Fruit fly (Drosophila melanogaster) whole organism, embryonic: ENCODE measurements around the gene ss.

Source experiments
- Aef1 ChIP-seq: fragments of 200-800 bp; sonication (Bioruptor generic); IDR thresholded peaks from 3 replicates; pipeline ENCODE4 v1.3.6; 2022; ENCODE audit warnings: missing biosample characterization, missing genetic modification characterization
- Asciz ChIP-seq: fragments of 200-800 bp; sonication (Bioruptor generic); optimal IDR thresholded peaks from 2 replicates; lab custom pipeline; 2017; ENCODE audit warnings: missing biosample characterization, mild to moderate bottlenecking, missing genetic modification characterization, missing genetic modification reagents
- Bgb ChIP-seq: fragments of 200-800 bp; sonication (Bioruptor generic); IDR thresholded peaks from 2 replicates; pipeline ENCODE4 v1.3.6; 2022; ENCODE audit warnings: missing biosample characterization, missing genetic modification characterization; ENCODE audit not compliant: partially characterized antibody
- Bteb2 ChIP-seq: fragments of 200-800 bp; sonication (Bioruptor generic); optimal IDR thresholded peaks from 2 replicates; lab custom pipeline; 2016; ENCODE audit warnings: missing biosample characterization, missing genetic modification characterization
- CG1024 ChIP-seq: fragments of 200-800 bp; sonication (Bioruptor generic); IDR thresholded peaks from 2 replicates; pipeline ENCODE4 v1.3.6; 2022; ENCODE audit warnings: missing biosample characterization, missing genetic modification characterization
- CG10267 ChIP-seq: fragments of 200-800 bp; sonication (Bioruptor generic); optimal IDR thresholded peaks from 2 replicates; lab custom pipeline; 2018; ENCODE audit warnings: missing biosample characterization, mild to moderate bottlenecking, missing genetic modification characterization, moderate library complexity
- CG10431 ChIP-seq: fragments of 200-800 bp; sonication (Bioruptor generic); optimal IDR thresholded peaks from 3 replicates; lab custom pipeline; 2018; ENCODE audit warnings: missing biosample characterization, mild to moderate bottlenecking, missing genetic modification characterization
- CG11696 ChIP-seq: fragments of 200-800 bp; sonication (Bioruptor generic); IDR thresholded peaks from 2 replicates; pipeline ENCODE4 v1.3.6; 2022; ENCODE audit warnings: missing biosample characterization, missing genetic modification characterization
- CG12155 ChIP-seq: fragments of 200-800 bp; sonication (Bioruptor generic); optimal IDR thresholded peaks from 3 replicates; lab custom pipeline; 2016; ENCODE audit warnings: missing biosample characterization, missing genetic modification characterization
- CG12744 ChIP-seq: fragments of 200-800 bp; sonication (Bioruptor generic); optimal IDR thresholded peaks from 2 replicates; lab custom pipeline; 2016; ENCODE audit warnings: missing biosample characterization, missing genetic modification characterization
- CG14050 ChIP-seq: fragments of 200-800 bp; sonication (Bioruptor generic); IDR thresholded peaks from 3 replicates; pipeline ENCODE4 v1.3.6; 2022; ENCODE audit warnings: missing biosample characterization, missing genetic modification characterization
- CG14965 ChIP-seq: fragments of 200-800 bp; sonication (Bioruptor generic); optimal IDR thresholded peaks from 2 replicates; lab custom pipeline; 2016; ENCODE audit warnings: missing biosample characterization, missing genetic modification characterization, borderline replicate concordance
- CG16813 ChIP-seq: fragments of 200-800 bp; sonication (Bioruptor generic); IDR thresholded peaks from 3 replicates; pipeline ENCODE4 v1.3.6; 2022; ENCODE audit warnings: missing biosample characterization, missing genetic modification characterization; ENCODE audit not compliant: partially characterized antibody
- CG17612 ChIP-seq: fragments of 200-800 bp; sonication (Bioruptor generic); IDR thresholded peaks from 2 replicates; pipeline ENCODE4 v1.3.6; 2022; ENCODE audit warnings: missing biosample characterization, missing genetic modification characterization
- CG17829 ChIP-seq: fragments of 200-800 bp; optimal IDR thresholded peaks from 2 replicates; lab custom pipeline; 2019; ENCODE audit warnings: missing biosample characterization, mild to moderate bottlenecking, missing genetic modification characterization, moderate library complexity
- CG17912 ChIP-seq: fragments of 200-800 bp; sonication (Bioruptor generic); optimal IDR thresholded peaks from 2 replicates; lab custom pipeline; 2018; ENCODE audit warnings: missing biosample characterization, mild to moderate bottlenecking, missing genetic modification characterization
- CG18011 ChIP-seq: fragments of 200-800 bp; sonication (Bioruptor generic); optimal IDR thresholded peaks from 2 replicates; lab custom pipeline; 2017; ENCODE audit warnings: missing biosample characterization, missing genetic modification characterization, mild to moderate bottlenecking, moderate library complexity, missing genotype
- CG2199 ChIP-seq: fragments of 200-800 bp; sonication (Bioruptor generic); IDR thresholded peaks from 3 replicates; pipeline ENCODE4 v1.3.6; 2022; ENCODE audit warnings: missing biosample characterization, missing genetic modification characterization
- CG2875 ChIP-seq: fragments of 200-800 bp; sonication (Bioruptor generic); optimal IDR thresholded peaks from 2 replicates; lab custom pipeline; 2017; ENCODE audit warnings: missing biosample characterization, mild to moderate bottlenecking, missing genetic modification characterization, missing genetic modification reagents
- CG31224 ChIP-seq: fragments of 200-800 bp; sonication (Bioruptor generic); IDR thresholded peaks from 2 replicates; pipeline ENCODE4 v1.3.6; 2022; ENCODE audit warnings: missing biosample characterization, missing genetic modification characterization
- CG42726 ChIP-seq: fragments of 200-800 bp; sonication (Bioruptor generic); IDR thresholded peaks from 2 replicates; pipeline ENCODE4 v1.3.6; 2022; ENCODE audit warnings: missing biosample characterization, missing genetic modification characterization; ENCODE audit not compliant: partially characterized antibody
- CG5245 ChIP-seq: fragments of 200-800 bp; sonication (Bioruptor generic); optimal IDR thresholded peaks from 3 replicates; lab custom pipeline; 2016; ENCODE audit warnings: missing biosample characterization, missing genetic modification characterization
- CG7745 ChIP-seq: fragments of 200-800 bp; sonication (Bioruptor generic); optimal IDR thresholded peaks from 2 replicates; lab custom pipeline; 2018; ENCODE audit warnings: missing biosample characterization, mild to moderate bottlenecking, missing genetic modification characterization, moderate library complexity
- Elba2 ChIP-seq: fragments of 200-800 bp; sonication (Bioruptor generic); optimal IDR thresholded peaks from 3 replicates; lab custom pipeline; 2016; ENCODE audit warnings: missing biosample characterization, missing genetic modification characterization
- Gug ChIP-seq: fragments of 200-800 bp; sonication (Bioruptor generic); IDR thresholded peaks from 4 replicates; pipeline ENCODE4 v1.3.6; 2022; ENCODE audit warnings: missing biosample characterization, missing genetic modification characterization
- MESR4 ChIP-seq: fragments of 200-800 bp; sonication (Bioruptor generic); optimal IDR thresholded peaks from 2 replicates; lab custom pipeline; 2018; ENCODE audit warnings: missing biosample characterization, mild to moderate bottlenecking, missing genetic modification characterization, moderate library complexity
- Mrtf ChIP-seq: fragments of 200-800 bp; sonication (Bioruptor generic); IDR thresholded peaks from 3 replicates; pipeline ENCODE4 v1.3.6; 2022; ENCODE audit warnings: missing biosample characterization, missing genetic modification characterization
- Myb ChIP-seq: fragments of 200-800 bp; sonication (Bioruptor generic); optimal IDR thresholded peaks from 2 replicates; lab custom pipeline; 2016; ENCODE audit warnings: missing biosample characterization, missing genetic modification characterization
- Opbp ChIP-seq: fragments of 200-800 bp; sonication (Bioruptor generic); IDR thresholded peaks from 3 replicates; pipeline ENCODE4 v1.3.6; 2022; ENCODE audit warnings: missing biosample characterization, missing genetic modification characterization; ENCODE audit not compliant: partially characterized antibody
- Six4 ChIP-seq: fragments of 200-800 bp; sonication (Bioruptor generic); optimal IDR thresholded peaks from 2 replicates; lab custom pipeline; 2016; ENCODE audit warnings: missing biosample characterization, missing genetic modification characterization
- Sox102F ChIP-seq: fragments of 200-800 bp; sonication (Bioruptor generic); optimal IDR thresholded peaks from 2 replicates; lab custom pipeline; 2018; ENCODE audit warnings: missing biosample characterization, mild to moderate bottlenecking, missing genetic modification characterization, moderate library complexity
- Sry-β ChIP-seq: fragments of 200-800 bp; sonication (Bioruptor generic); optimal IDR thresholded peaks from 2 replicates; lab custom pipeline; 2018; ENCODE audit warnings: missing biosample characterization, mild to moderate bottlenecking, missing genetic modification characterization, moderate library complexity
- Tbp ChIP-seq: fragments of >200 bp; optimal IDR thresholded peaks from 2 replicates; lab custom pipeline; 2018; ENCODE audit warnings: missing biosample characterization, missing genetic modification characterization
- Xrp1 ChIP-seq: fragments of 200-800 bp; sonication (Bioruptor generic); IDR thresholded peaks from 2 replicates; pipeline ENCODE4 v1.3.6; 2022; ENCODE audit warnings: missing biosample characterization, missing genetic modification characterization
- ara ChIP-seq: fragments of 200-800 bp; sonication (Bioruptor generic); IDR thresholded peaks from 2 replicates; pipeline ENCODE4 v1.3.6; 2022; ENCODE audit warnings: missing biosample characterization, missing genetic modification characterization
- bcd ChIP-seq: fragments of 200-800 bp; sonication (Bioruptor generic); optimal IDR thresholded peaks from 2 replicates; lab custom pipeline; 2017; ENCODE audit warnings: missing biosample characterization, mild to moderate bottlenecking, missing genetic modification characterization
- caup ChIP-seq: fragments of 200-800 bp; sonication (Bioruptor generic); optimal IDR thresholded peaks from 3 replicates; lab custom pipeline; 2017; ENCODE audit warnings: missing biosample characterization, mild to moderate bottlenecking, missing genetic modification characterization, moderate library complexity; ENCODE audit not compliant: severe bottlenecking
- crc ChIP-seq: fragments of 200-800 bp; sonication (Bioruptor generic); optimal IDR thresholded peaks from 2 replicates; lab custom pipeline; 2016; ENCODE audit warnings: missing biosample characterization, missing genetic modification characterization
- croc ChIP-seq: fragments of 200-800 bp; sonication (Bioruptor generic); conservative IDR thresholded peaks from 3 replicates; pipeline ENCODE4 v1.3.6; 2022; ENCODE audit warnings: missing biosample characterization, missing genetic modification characterization
- ems ChIP-seq: fragments of 200-800 bp; sonication (Bioruptor generic); optimal IDR thresholded peaks from 3 replicates; lab custom pipeline; 2016; ENCODE audit warnings: missing biosample characterization, missing genetic modification characterization
- exex ChIP-seq: fragments of 200-800 bp; sonication (Bioruptor generic); optimal IDR thresholded peaks from 4 replicates; lab custom pipeline; 2018; ENCODE audit warnings: missing biosample characterization, mild to moderate bottlenecking, missing genetic modification characterization, moderate library complexity
- fd96Cb ChIP-seq: fragments of 200-800 bp; sonication (Bioruptor generic); optimal IDR thresholded peaks from 2 replicates; lab custom pipeline; 2018; ENCODE audit warnings: missing biosample characterization, mild to moderate bottlenecking, missing genetic modification characterization, moderate library complexity
- grn ChIP-seq: fragments of 200-800 bp; sonication (Bioruptor generic); optimal IDR thresholded peaks from 3 replicates; lab custom pipeline; 2017; ENCODE audit warnings: missing biosample characterization, missing genetic modification characterization
- h ChIP-seq: fragments of >200 bp; optimal IDR thresholded peaks from 2 replicates; lab custom pipeline; 2017
- nerfin-2 ChIP-seq: fragments of 200-800 bp; sonication (Bioruptor generic); IDR thresholded peaks from 2 replicates; pipeline ENCODE4 v1.3.6; 2022; ENCODE audit warnings: missing biosample characterization, missing genetic modification characterization; ENCODE audit not compliant: partially characterized antibody
- repo ChIP-seq: fragments of 200-800 bp; sonication (Bioruptor generic); optimal IDR thresholded peaks from 2 replicates; lab custom pipeline; 2016; ENCODE audit warnings: missing biosample characterization, missing genetic modification characterization
- salm ChIP-seq: fragments of 200-800 bp; sonication (Bioruptor generic); optimal IDR thresholded peaks from 2 replicates; lab custom pipeline; 2018; ENCODE audit warnings: missing biosample characterization, mild to moderate bottlenecking, missing genetic modification characterization
- seq ChIP-seq: fragments of 200-800 bp; sonication (Bioruptor generic); IDR thresholded peaks from 2 replicates; pipeline ENCODE4 v1.3.6; 2022; ENCODE audit warnings: missing biosample characterization, missing genetic modification characterization
- vvl ChIP-seq: fragments of 200-800 bp; sonication (Bioruptor generic); IDR thresholded peaks from 2 replicates; pipeline ENCODE4 v1.3.6; 2022; ENCODE audit warnings: missing biosample characterization, missing genetic modification characterization

The ss gene

DNA sequence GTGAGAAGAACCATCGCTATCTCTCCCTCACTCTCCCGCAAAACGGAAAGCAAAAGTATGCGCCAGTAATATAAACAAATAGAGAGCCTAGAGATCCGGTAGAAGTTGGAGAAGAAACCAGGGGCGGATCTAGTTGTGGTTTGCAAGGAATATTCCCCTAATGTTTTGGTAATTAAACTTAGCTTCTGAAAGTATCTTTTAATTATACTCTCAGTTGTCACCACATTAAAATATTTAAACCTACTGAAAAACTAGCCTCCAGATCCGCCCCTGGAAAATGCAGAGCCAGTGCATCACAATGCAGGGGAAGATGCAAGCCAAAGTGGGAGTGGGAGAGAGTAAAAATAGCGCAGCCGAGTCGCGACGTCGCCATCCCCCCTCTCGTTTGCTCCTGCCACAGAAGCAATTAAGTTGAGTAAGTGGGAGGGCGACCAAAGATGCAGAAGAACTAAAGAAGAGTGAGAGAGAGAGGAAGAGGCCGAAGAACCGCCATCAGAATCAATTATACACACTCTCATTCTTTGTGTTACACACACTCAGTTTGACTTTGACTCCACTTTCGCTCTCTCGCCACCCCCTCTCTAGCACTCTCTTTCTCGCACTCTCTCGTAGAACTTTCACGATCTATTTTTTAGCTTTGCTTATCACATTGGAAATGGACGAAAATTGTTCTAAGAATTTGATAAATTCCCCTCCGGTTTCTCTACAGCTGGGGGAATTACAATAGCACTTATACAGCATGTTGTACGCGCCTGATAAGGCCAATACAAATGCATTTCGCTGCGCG is 45.9 kb upstream of the ss start (continued):
- TF ChIP-seq crc (GFP tag; lab: Kevin White, UChicago) (peak; percentile 84), Tbp (GFP tag; lab: Kevin White, UChicago) (no peak), exex (tag; lab: Kevin White, UChicago) (peak; percentile 13), grn (GFP tag; lab: Kevin White, UChicago) (no peak), Opbp (peak; percentile 92), CG11696 (GFP tag; lab: Robert Waterston, UW) (peak; percentile 77), CG17912 (peak; percentile 85), Bgb (peak; percentile 68), CG17612 (peak; percentile 84), vvl (GFP tag; lab: Robert Waterston, UW) (peak; percentile 97), CG2199 (GFP tag; lab: Robert Waterston, UW) (peak; percentile 98), seq (GFP tag; lab: Robert Waterston, UW) (peak; percentile 72), MESR4 (GFP tag; lab: Kevin White, UChicago) (peak; percentile 19), Sry-β (GFP tag; lab: Kevin White, UChicago) (peak; percentile 60), CG12744 (GFP tag; lab: Kevin White, UChicago) (peak; percentile 75), CG42726 (peak; percentile 60), Aef1 (GFP tag; lab: Robert Waterston, UW) (peak; percentile 90), ems (GFP tag; lab: Kevin White, UChicago) (peak; percentile 93), CG16813 (GFP tag; lab: Robert Waterston, UW) (peak; percentile 82), CG14965 (GFP tag; lab: Kevin White, UChicago) (peak; percentile 73), CG7745 (tag; lab: Kevin White, UChicago) (peak; percentile 75), CG5245 (GFP tag; lab: Kevin White, UChicago) (peak; percentile 96), Bteb2 (GFP tag; lab: Kevin White, UChicago) (peak; percentile 50), nerfin-2 (no peak), Elba2 (GFP tag; lab: Kevin White, UChicago) (peak; percentile 31), ara (GFP tag; lab: Robert Waterston, UW) (peak; percentile 99), Xrp1 (peak; percentile 98), Six4 (GFP tag; lab: Kevin White, UChicago) (peak; percentile 93), croc (GFP tag; lab: Robert Waterston, UW) (peak; percentile 97), Asciz (GFP tag; lab: Kevin White, UChicago) (peak; percentile 94), CG12155 (peak; percentile 83), Gug (GFP tag; lab: Robert Waterston, UW) (peak; percentile 97), CG2875 (GFP tag; lab: Kevin White, UChicago) (peak; percentile 93), Myb (peak; percentile 64), Sox102F (GFP tag; lab: Kevin White, UChicago) (peak; percentile 97), CG14050 (GFP tag; lab: Robert Waterston, UW) (peak; percentile 87), CG18011 (GFP tag; lab: Kevin White, UChicago) (no peak), fd96Cb (peak; percentile 98), CG10267 (peak; percentile 88), CG1024 (peak; percentile 94), bcd (GFP tag; lab: Kevin White, UChicago) (peak; percentile 85), Mrtf (GFP tag; lab: Robert Waterston, UW) (peak; percentile 95), caup (GFP tag; lab: Kevin White, UChicago) (peak; percentile 74), CG31224 (GFP tag; lab: Robert Waterston, UW) (peak; percentile 85), CG17829 (tag; lab: Kevin White, UChicago) (peak; percentile 97), salm (tag; lab: Kevin White, UChicago) (peak; percentile 85), CG10431 (GFP tag; lab: Kevin White, UChicago) (peak; percentile 95), repo (peak; percentile 95), h (lab: Kevin White, UChicago) (no peak)
